Worm (Caenorhabditis elegans) whole organism, L4/young adult: ENCODE results near the gene T24C4.5.

Experiments used
- W03F9.2 ChIP-seq: fragments of 150-350 bp; optimal IDR thresholded peaks from 2 replicates; lab custom pipeline; 2014; ENCODE audit warnings: missing biosample characterization, missing genetic modification characterization
- dao-5 ChIP-seq: sonication (generic microtip); optimal IDR thresholded peaks from 2 replicates; lab custom pipeline; 2016; ENCODE audit warnings: missing genotype, missing genetic modification characterization, moderate library complexity, missing compliant biosample characterization
- him-1 ChIP-seq: sonication (generic microtip); optimal IDR thresholded peaks from 2 replicates; lab custom pipeline; 2016; ENCODE audit warnings: missing genotype, missing genetic modification reagents, missing genetic modification characterization, missing compliant biosample characterization

DNA sequence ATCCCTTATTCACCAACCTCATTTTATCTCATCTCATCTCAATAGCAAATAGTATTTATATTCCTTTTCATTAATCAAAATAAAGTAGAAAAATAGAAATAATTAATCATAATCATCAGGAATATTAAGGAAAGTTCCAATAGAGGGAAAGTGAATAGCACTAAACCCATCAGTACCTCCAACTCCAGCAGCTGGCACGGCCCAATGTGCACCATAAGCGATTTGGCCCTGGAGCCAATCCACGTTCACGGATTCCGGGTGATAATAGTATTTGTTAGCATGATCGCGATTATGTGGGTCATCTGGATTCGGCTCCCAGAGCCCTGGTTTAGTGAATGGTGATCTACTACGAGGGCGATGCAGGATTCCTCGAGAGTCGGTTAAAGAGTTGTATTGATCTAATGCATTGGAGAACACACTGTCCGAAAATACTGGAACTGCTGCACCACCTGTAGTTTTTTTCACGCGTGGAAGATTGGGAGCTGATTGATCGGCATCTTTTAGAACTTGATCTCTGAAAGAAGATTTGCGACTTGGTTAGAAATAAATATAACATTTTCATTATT, 43.7 kb downstream of the T24C4.5 start:
- peak; percentile 60 for TF ChIP-seq dao-5
- TF ChIP-seq W03F9.2 = peak; percentile 1
- TF ChIP-seq him-1 (tag; lab: Kevin White, UChicago) = peak; percentile 81
